Worm (Caenorhabditis elegans) whole organism, L2 larva: ENCODE results near the gene scl-27.

Source experiments
- blmp-1 ChIP-seq: sonication (generic microtip); optimal IDR thresholded peaks from 2 replicates; lab custom pipeline; 2017; ENCODE audit warnings: missing genetic modification characterization, mild to moderate bottlenecking, missing compliant biosample characterization, antibody characterized with exemption, moderate library complexity; ENCODE audit not compliant: insufficient read depth
- lin-11 ChIP-seq: fragments of 150-350 bp; sonication (generic microtip); optimal IDR thresholded peaks from 2 replicates; lab custom pipeline; 2014; ENCODE audit warnings: missing biosample characterization, missing genetic modification characterization, inconsistent platforms, mixed read lengths
- nhr-10 ChIP-seq: sonication (generic microtip); optimal IDR thresholded peaks from 2 replicates; lab custom pipeline; 2017; ENCODE audit warnings: missing biosample characterization, missing genetic modification characterization

DNA sequence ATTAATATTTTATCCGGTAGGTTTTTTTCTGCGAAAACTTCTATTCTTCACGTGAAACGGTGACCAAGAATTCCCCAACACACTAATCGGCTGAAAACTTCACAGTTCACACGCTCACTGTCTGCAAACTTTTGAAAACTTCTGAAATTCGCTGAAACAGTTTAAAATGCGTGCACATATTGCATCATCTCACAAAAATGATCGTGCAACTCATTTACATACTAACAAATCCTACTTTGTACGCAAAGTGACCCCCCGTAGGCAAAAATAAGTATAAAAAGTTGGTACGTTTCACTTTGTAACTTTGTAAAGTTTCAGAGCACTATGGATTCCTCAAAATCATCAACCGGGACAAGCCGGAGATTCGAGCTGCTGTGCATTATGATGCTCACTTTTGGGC is 11.4 kb upstream of the scl-27 start, which contains the start of gene ZK6.6:
- TF ChIP-seq lin-11, result no peak
- TF ChIP-seq blmp-1, result no peak
- no peak for TF ChIP-seq nhr-10 (tag; lab: Kevin White, UChicago)
